Fruit fly (Drosophila melanogaster): ENCODE measurements around the gene sw.

The sw gene

dm6 chrX:20251069-20251468 is 14.9 kb upstream of the sw start, which contains the start of the genes CG17068 and Rab10:
Gene CG17068 (minus strand): TSS chrX:20251093.
Gene Rab10 (plus strand): TSS chrX:20251338.
- TF ChIP-seq CG34367 (tag; optimal IDR thresholded peaks at IDR 0.05), result no peak
- no peak for TF ChIP-seq Pif1A (GFP tag; optimal IDR thresholded peaks at IDR 0.05)
- no peak for TF ChIP-seq rn (GFP tag; IDR thresholded peaks at IDR 0.05)
- TF ChIP-seq CG8159 (tag; optimal IDR thresholded peaks at IDR 0.05), result no peak
- no peak for TF ChIP-seq CG9948 (tag; optimal IDR thresholded peaks at IDR 0.05)
- no peak for TF ChIP-seq EcR (GFP tag; optimal IDR thresholded peaks at IDR 0.05)
- TF ChIP-seq Ets98B (GFP tag; IDR thresholded peaks at IDR 0.05), result no peak
- no peak for TF ChIP-seq fd96Ca (GFP tag; IDR thresholded peaks at IDR 0.05)
- no peak for TF ChIP-seq Pif1B (GFP tag; optimal IDR thresholded peaks at IDR 0.05)
- no peak for TF ChIP-seq CG4496 (GFP tag; IDR thresholded peaks at IDR 0.05)
- no peak for TF ChIP-seq CG13204 (GFP tag; optimal IDR thresholded peaks at IDR 0.05)
- no peak for TF ChIP-seq CG17806 (tag; optimal IDR thresholded peaks at IDR 0.05)
- no peak for TF ChIP-seq CG10348 (GFP tag; IDR thresholded peaks at IDR 0.05)
- no peak for TF ChIP-seq CG8301 (tag; optimal IDR thresholded peaks at IDR 0.05)
- TF ChIP-seq CG14655 (GFP tag; optimal IDR thresholded peaks at IDR 0.05), result no peak

- TF ChIP-seq CG8301 (tag; optimal IDR thresholded peaks at IDR 0.05) (peak; percentile 2), CG9948 (tag; optimal IDR thresholded peaks at IDR 0.05) (peak; percentile 42), CG14655 (GFP tag; optimal IDR thresholded peaks at IDR 0.05) (no peak), EcR (GFP tag; optimal IDR thresholded peaks at IDR 0.05) (no peak), CG10348 (GFP tag; IDR thresholded peaks at IDR 0.05) (no peak), Pif1A (GFP tag; optimal IDR thresholded peaks at IDR 0.05) (no peak), CG13204 (GFP tag; optimal IDR thresholded peaks at IDR 0.05) (no peak), fd96Ca (GFP tag; IDR thresholded peaks at IDR 0.05) (peak; percentile 71; the same call in 2 of the 3 replicates), Snoo (tag; optimal IDR thresholded peaks at IDR 0.05) (no peak), CG32121 (GFP tag; IDR thresholded peaks at IDR 0.05) (no peak), CG8159 (tag; optimal IDR thresholded peaks at IDR 0.05) (peak; percentile 3), CG15710 (tag; optimal IDR thresholded peaks at IDR 0.05) (peak; percentile 39), CG17806 (tag; optimal IDR thresholded peaks at IDR 0.05) (peak; percentile 27), Ets98B (GFP tag; IDR thresholded peaks at IDR 0.05) (peak; percentile 38; the same call in 1 of the 2 replicates), rn (GFP tag; IDR thresholded peaks at IDR 0.05) (0 out of 2 replicates have a peak, but pooled peaks have one; percentile 16), D1 (tag; optimal IDR thresholded peaks at IDR 0.05) (no peak), CG12605 (GFP tag; IDR thresholded peaks at IDR 0.05) (peak; percentile 24; the same call in 1 of the 2 replicates), CG34367 (tag; optimal IDR thresholded peaks at IDR 0.05) (peak; percentile 3), Pif1B (GFP tag; optimal IDR thresholded peaks at IDR 0.05) (no peak), CG4496 (GFP tag; IDR thresholded peaks at IDR 0.05) (peak; percentile 61; the same call in 2 of the 3 replicates), gl (tag; optimal IDR thresholded peaks at IDR 0.05) (no peak)
Measured at dm6 chrX:20247710-20248109, 11.5 kb upstream of the sw start.

- TF ChIP-seq CG14655 (GFP tag; optimal IDR thresholded peaks at IDR 0.05), result no peak
- no peak for TF ChIP-seq CG8301 (tag; optimal IDR thresholded peaks at IDR 0.05)
- no peak for TF ChIP-seq Pif1B (GFP tag; optimal IDR thresholded peaks at IDR 0.05)
- TF ChIP-seq rn (GFP tag; IDR thresholded peaks at IDR 0.05), result no peak
- TF ChIP-seq CG32121 (GFP tag; IDR thresholded peaks at IDR 0.05), result no peak
- TF ChIP-seq CG34367 (tag; optimal IDR thresholded peaks at IDR 0.05), result no peak
- TF ChIP-seq CG15710 (tag; optimal IDR thresholded peaks at IDR 0.05), result no peak
- TF ChIP-seq CG10348 (GFP tag; IDR thresholded peaks at IDR 0.05), result no peak
- TF ChIP-seq CG17806 (tag; optimal IDR thresholded peaks at IDR 0.05), result no peak
- TF ChIP-seq Snoo (tag; optimal IDR thresholded peaks at IDR 0.05), result no peak
- no peak for TF ChIP-seq EcR (GFP tag; optimal IDR thresholded peaks at IDR 0.05)
- no peak for TF ChIP-seq CG12605 (GFP tag; IDR thresholded peaks at IDR 0.05)
- no peak for TF ChIP-seq CG4496 (GFP tag; IDR thresholded peaks at IDR 0.05)
- TF ChIP-seq Pif1A (GFP tag; optimal IDR thresholded peaks at IDR 0.05), result no peak
- no peak for TF ChIP-seq CG8159 (tag; optimal IDR thresholded peaks at IDR 0.05)
- TF ChIP-seq D1 (tag; optimal IDR thresholded peaks at IDR 0.05), result no peak
- no peak for TF ChIP-seq CG9948 (tag; optimal IDR thresholded peaks at IDR 0.05)
- TF ChIP-seq gl (tag; optimal IDR thresholded peaks at IDR 0.05), result no peak
- TF ChIP-seq Ets98B (GFP tag; IDR thresholded peaks at IDR 0.05), result no peak
- TF ChIP-seq CG13204 (GFP tag; optimal IDR thresholded peaks at IDR 0.05), result no peak
Measured at dm6 chrX:20245218-20245863, 9.2 kb upstream of the sw start.

dm6 chrX:20244278-20244677 is 8.1 kb upstream of the sw start, which contains the start of gene Peritrophin-A:
Gene Peritrophin-A (plus strand): TSS chrX:20244647.
- TF ChIP-seq fd96Ca (GFP tag; IDR thresholded peaks at IDR 0.05), result peak; percentile 67; the same call in 2 of the 3 replicates
- TF ChIP-seq CG32121 (GFP tag; IDR thresholded peaks at IDR 0.05), result peak; percentile 79
- peak; percentile 62 for TF ChIP-seq Ets98B (GFP tag; IDR thresholded peaks at IDR 0.05)
- TF ChIP-seq D1 (tag; optimal IDR thresholded peaks at IDR 0.05), result no peak
- TF ChIP-seq CG12605 (GFP tag; IDR thresholded peaks at IDR 0.05), result peak; percentile 80
- peak; percentile 62 for TF ChIP-seq Snoo (tag; optimal IDR thresholded peaks at IDR 0.05)
- no peak for TF ChIP-seq EcR (GFP tag; optimal IDR thresholded peaks at IDR 0.05)
- TF ChIP-seq rn (GFP tag; IDR thresholded peaks at IDR 0.05), result peak; percentile 39; the same call in 1 of the 2 replicates
- peak; percentile 75; the same call in 2 of the 3 replicates for TF ChIP-seq CG4496 (GFP tag; IDR thresholded peaks at IDR 0.05)
- TF ChIP-seq Pif1A (GFP tag; optimal IDR thresholded peaks at IDR 0.05), result peak; percentile 30
- TF ChIP-seq CG14655 (GFP tag; optimal IDR thresholded peaks at IDR 0.05), result no peak
- no peak for TF ChIP-seq gl (tag; optimal IDR thresholded peaks at IDR 0.05)

dm6 chrX:20243274-20243839 is 7.2 kb upstream of the sw start:
- TF ChIP-seq fd96Ca (GFP tag; IDR thresholded peaks at IDR 0.05), result no peak
- TF ChIP-seq rn (GFP tag; IDR thresholded peaks at IDR 0.05), result no peak
- no peak for TF ChIP-seq CG9948 (tag; optimal IDR thresholded peaks at IDR 0.05)
- no peak for TF ChIP-seq Snoo (tag; optimal IDR thresholded peaks at IDR 0.05)
- no peak for TF ChIP-seq CG8301 (tag; optimal IDR thresholded peaks at IDR 0.05)
- TF ChIP-seq CG8159 (tag; optimal IDR thresholded peaks at IDR 0.05), result no peak
- TF ChIP-seq D1 (tag; optimal IDR thresholded peaks at IDR 0.05), result no peak
- no peak for TF ChIP-seq EcR (GFP tag; optimal IDR thresholded peaks at IDR 0.05)
